Worm (Caenorhabditis elegans) whole organism, midembryonic: ENCODE measurements around the gene ttr-11.

Experiments used
- cog-1 ChIP-seq: sonication (generic microtip); optimal IDR thresholded peaks from 2 replicates; lab custom pipeline; 2016; ENCODE audit warnings: missing genetic modification characterization, missing compliant biosample characterization
- ref-1 ChIP-seq: fragments of 200-800 bp; sonication (Bioruptor generic); conservative IDR thresholded peaks from 2 replicates; pipeline ENCODE4 v1.3.6; 2022; ENCODE audit warnings: missing genetic modification reagents, missing genetic modification characterization, missing compliant biosample characterization
- ztf-29 ChIP-seq: fragments of 200-800 bp; sonication (Bioruptor generic); IDR thresholded peaks from 2 replicates; pipeline ENCODE4 v1.3.6; 2022; ENCODE audit warnings: missing genetic modification reagents, missing genetic modification characterization, missing compliant biosample characterization

DNA sequence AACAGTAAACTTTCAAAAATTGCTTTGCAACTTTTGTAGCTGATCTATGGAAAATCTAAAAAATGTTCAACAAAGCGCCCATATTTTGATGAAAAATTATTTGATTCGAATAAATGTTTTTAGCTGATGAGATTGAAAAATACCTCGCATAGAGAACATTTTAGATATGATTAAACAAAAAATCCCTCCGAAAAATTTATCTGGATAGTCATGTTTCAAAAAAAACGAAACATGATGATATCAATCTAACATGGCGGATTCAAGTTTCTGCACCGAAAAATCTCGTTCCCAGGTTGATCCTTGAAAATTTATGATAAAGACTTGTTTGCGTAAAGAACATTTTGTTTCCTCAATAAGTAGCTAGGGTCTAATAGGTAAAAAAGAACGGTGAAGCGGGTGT is 5.6 kb downstream of the ttr-11 start, which contains the start of gene ttr-12:
- TF ChIP-seq ztf-29 (GFP tag; lab: Robert Waterston, UW) (no peak), ref-1 (GFP tag; lab: Robert Waterston, UW) (no peak), cog-1 (tag; lab: Kevin White, UChicago) (no peak)
